Fruit fly (Drosophila melanogaster) whole organism, pupa: ENCODE results near the gene CG5854.
A peak's percentile ranks its signal among the peaks of the same experiment; 100 is the strongest.

Experiments
- CG10348 ChIP-seq: fragments of 200-800 bp; sonication (Bioruptor generic); IDR thresholded peaks from 2 replicates; pipeline ENCODE4 v1.3.6; 2022; ENCODE audit warnings: missing biosample characterization, missing genetic modification characterization
- CG12605 ChIP-seq: fragments of 200-800 bp; sonication (Bioruptor generic); IDR thresholded peaks from 2 replicates; pipeline ENCODE4 v1.3.6; 2022; ENCODE audit warnings: missing biosample characterization, missing genetic modification characterization
- CG13204 ChIP-seq: fragments of 200-800 bp; sonication (Bioruptor generic); optimal IDR thresholded peaks from 2 replicates; lab custom pipeline; 2018; ENCODE audit warnings: missing biosample characterization, mild to moderate bottlenecking, missing genetic modification characterization, moderate library complexity
- CG14655 ChIP-seq: fragments of 200-800 bp; sonication (Bioruptor generic); optimal IDR thresholded peaks from 3 replicates; lab custom pipeline; 2017; ENCODE audit warnings: mild to moderate bottlenecking, missing biosample characterization, missing genetic modification reagents, missing genetic modification characterization
- CG15710 ChIP-seq: fragments of 200-800 bp; sonication (Bioruptor generic); optimal IDR thresholded peaks from 2 replicates; lab custom pipeline; 2018; ENCODE audit warnings: missing biosample characterization, mild to moderate bottlenecking, missing genetic modification characterization, moderate library complexity
- CG17806 ChIP-seq: fragments of 200-800 bp; sonication (Bioruptor generic); optimal IDR thresholded peaks from 2 replicates; lab custom pipeline; 2018; ENCODE audit warnings: missing biosample characterization, mild to moderate bottlenecking, missing genetic modification characterization, moderate library complexity
- CG32121 ChIP-seq: fragments of 200-800 bp; sonication (Bioruptor generic); IDR thresholded peaks from 2 replicates; pipeline ENCODE4 v1.3.6; 2022; ENCODE audit warnings: missing biosample characterization, missing genetic modification characterization
- CG34367 ChIP-seq: fragments of 200-800 bp; sonication (Bioruptor generic); optimal IDR thresholded peaks from 2 replicates; lab custom pipeline; 2018; ENCODE audit warnings: missing biosample characterization, mild to moderate bottlenecking, missing genetic modification characterization
- CG4496 ChIP-seq: fragments of 200-800 bp; sonication (Bioruptor generic); IDR thresholded peaks from 3 replicates; pipeline ENCODE4 v1.3.6; 2022; ENCODE audit warnings: missing biosample characterization, missing genetic modification characterization
- CG8159 ChIP-seq: fragments of 200-800 bp; sonication (Bioruptor generic); optimal IDR thresholded peaks from 3 replicates; lab custom pipeline; 2018; ENCODE audit warnings: missing biosample characterization, mild to moderate bottlenecking, missing genetic modification characterization, moderate library complexity
- CG8301 ChIP-seq: fragments of 200-800 bp; sonication (Bioruptor generic); optimal IDR thresholded peaks from 2 replicates; lab custom pipeline; 2018; ENCODE audit warnings: missing biosample characterization, mild to moderate bottlenecking, missing genetic modification characterization
- CG9948 ChIP-seq: fragments of 200-800 bp; sonication (Bioruptor generic); optimal IDR thresholded peaks from 2 replicates; lab custom pipeline; 2018; ENCODE audit warnings: missing biosample characterization, mild to moderate bottlenecking, missing genetic modification characterization, moderate library complexity
- D1 ChIP-seq: fragments of 200-800 bp; sonication (Bioruptor generic); optimal IDR thresholded peaks from 2 replicates; lab custom pipeline; 2018; ENCODE audit warnings: missing biosample characterization, mild to moderate bottlenecking, missing genetic modification characterization, moderate library complexity
- Ets98B ChIP-seq: fragments of 200-800 bp; sonication (Bioruptor generic); IDR thresholded peaks from 2 replicates; pipeline ENCODE4 v1.3.6; 2022; ENCODE audit warnings: missing biosample characterization, missing genetic modification characterization
- Pif1A ChIP-seq: fragments of 200-800 bp; sonication (Bioruptor generic); optimal IDR thresholded peaks from 3 replicates; lab custom pipeline; 2016; ENCODE audit warnings: missing biosample characterization, missing genetic modification characterization
- Snoo ChIP-seq: fragments of 200-800 bp; sonication (Bioruptor generic); optimal IDR thresholded peaks from 3 replicates; lab custom pipeline; 2017; ENCODE audit warnings: missing biosample characterization, mild to moderate bottlenecking, missing genetic modification characterization, inconsistent platforms
- fd96Ca ChIP-seq: fragments of 200-800 bp; sonication (Bioruptor generic); IDR thresholded peaks from 3 replicates; pipeline ENCODE4 v1.3.6; 2022; ENCODE audit warnings: missing biosample characterization, missing genetic modification characterization
- gl ChIP-seq: fragments of 200-800 bp; sonication (Bioruptor generic); optimal IDR thresholded peaks from 2 replicates; lab custom pipeline; 2018; ENCODE audit warnings: missing biosample characterization, mild to moderate bottlenecking, missing genetic modification characterization
- rn ChIP-seq: fragments of 200-800 bp; sonication (Bioruptor generic); IDR thresholded peaks from 2 replicates; pipeline ENCODE4 v1.3.6; 2022; ENCODE audit warnings: missing biosample characterization, missing genetic modification characterization

Gene CG5854

DNA sequence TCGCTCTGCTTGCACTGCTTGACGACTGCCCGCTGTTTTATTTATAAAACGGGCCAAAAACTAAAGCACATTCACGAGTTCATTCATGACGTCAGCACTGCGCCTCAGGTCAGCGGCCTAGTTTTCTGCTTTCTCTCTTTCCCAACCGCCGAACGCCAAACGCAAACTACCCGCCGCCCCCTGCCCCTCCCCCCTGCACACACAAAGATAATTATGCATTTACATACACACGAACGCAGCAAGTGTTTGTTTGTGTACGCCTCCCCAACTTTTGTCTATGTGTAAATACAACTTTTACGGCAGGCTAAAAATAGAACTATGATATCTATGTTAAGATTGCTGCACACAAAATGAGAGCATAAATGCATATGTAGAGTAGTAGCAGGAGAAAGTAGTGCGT is 37.5 kb downstream of the CG5854 start:
- 0 out of 2 replicates have a peak, but pooled peaks have one; percentile 22 for TF ChIP-seq CG32121 (GFP tag; lab: Robert Waterston, UW)
- peak; percentile 10; the same call in 1 of the 3 replicates for TF ChIP-seq CG4496 (GFP tag; lab: Robert Waterston, UW)
- no peak for TF ChIP-seq CG8159 (tag; lab: Kevin White, UChicago)

DNA sequence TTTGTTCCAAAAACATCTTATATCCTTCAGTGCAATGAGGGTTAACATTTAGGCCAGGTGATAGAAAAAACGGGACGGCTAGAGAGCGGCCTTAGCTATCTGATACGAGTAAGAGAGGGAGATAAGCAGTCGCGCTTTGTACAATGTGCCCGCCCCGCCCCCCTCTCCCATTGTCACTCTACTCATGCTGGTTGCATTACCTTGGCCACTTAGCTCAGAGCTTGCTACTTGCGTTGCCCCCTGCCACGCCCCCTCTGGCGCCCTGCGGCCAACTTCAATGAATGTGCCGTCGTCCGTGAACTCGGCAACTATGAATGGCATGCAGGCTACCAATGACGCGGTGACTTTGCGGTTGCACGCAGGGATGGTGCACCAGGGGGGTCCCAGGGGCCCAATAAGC is 38.1 kb downstream of the CG5854 start:
- TF ChIP-seq CG8301, result no peak
- no peak for TF ChIP-seq CG14655 (GFP tag; lab: Kevin White, UChicago)
- no peak for TF ChIP-seq fd96Ca (GFP tag; lab: Robert Waterston, UW)
- no peak for TF ChIP-seq CG8159 (tag; lab: Kevin White, UChicago)
- TF ChIP-seq CG10348 (GFP tag; lab: Robert Waterston, UW), result no peak
- TF ChIP-seq CG9948 (tag; lab: Kevin White, UChicago), result no peak
- no peak for TF ChIP-seq Pif1A
- TF ChIP-seq CG32121 (GFP tag; lab: Robert Waterston, UW), result no peak
- TF ChIP-seq CG17806 (tag; lab: Kevin White, UChicago), result no peak
- TF ChIP-seq rn (GFP tag; lab: Robert Waterston, UW), result no peak

DNA sequence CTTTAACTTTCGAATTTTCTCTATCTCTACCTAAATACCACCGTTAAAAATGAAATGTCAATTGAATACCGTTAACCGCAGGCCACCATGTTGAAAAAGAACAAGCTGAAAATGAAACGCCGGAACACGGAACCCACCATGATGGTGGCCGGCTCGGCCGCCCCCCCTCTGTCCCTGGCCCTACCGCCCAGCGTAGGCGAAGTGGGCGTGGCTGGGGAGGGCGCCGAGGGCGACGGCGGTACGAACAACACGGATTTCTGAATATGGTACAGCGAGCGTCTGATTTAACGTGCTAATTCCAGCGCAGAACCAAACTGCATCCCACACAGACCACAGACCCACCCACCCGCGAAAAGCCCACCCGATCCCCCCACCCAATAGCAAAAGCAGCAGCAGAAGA is 47.9 kb downstream of the CG5854 start:
- no peak for TF ChIP-seq gl (tag; lab: Kevin White, UChicago)
- no peak for TF ChIP-seq rn (GFP tag; lab: Robert Waterston, UW)
- TF ChIP-seq CG8301, result no peak
- no peak for TF ChIP-seq CG10348 (GFP tag; lab: Robert Waterston, UW)
- TF ChIP-seq CG9948 (tag; lab: Kevin White, UChicago), result no peak
- TF ChIP-seq CG12605 (GFP tag; lab: Robert Waterston, UW), result no peak
- TF ChIP-seq Pif1A, result no peak
- no peak for TF ChIP-seq CG15710 (tag; lab: Kevin White, UChicago)
- no peak for TF ChIP-seq D1 (tag; lab: Kevin White, UChicago)
- TF ChIP-seq CG34367 (tag; lab: Kevin White, UChicago), result no peak
- TF ChIP-seq Ets98B (GFP tag; lab: Robert Waterston, UW), result no peak
- no peak for TF ChIP-seq CG17806 (tag; lab: Kevin White, UChicago)
- no peak for TF ChIP-seq CG4496 (GFP tag; lab: Robert Waterston, UW)
- no peak for TF ChIP-seq Snoo (tag; lab: Kevin White, UChicago)
- TF ChIP-seq CG14655 (GFP tag; lab: Kevin White, UChicago), result no peak
- no peak for TF ChIP-seq CG13204 (GFP tag; lab: Kevin White, UChicago)
- TF ChIP-seq, all 21 proteins: peak for 0
